Worm (Caenorhabditis elegans): ENCODE results near the gene F40G9.14.

DNA sequence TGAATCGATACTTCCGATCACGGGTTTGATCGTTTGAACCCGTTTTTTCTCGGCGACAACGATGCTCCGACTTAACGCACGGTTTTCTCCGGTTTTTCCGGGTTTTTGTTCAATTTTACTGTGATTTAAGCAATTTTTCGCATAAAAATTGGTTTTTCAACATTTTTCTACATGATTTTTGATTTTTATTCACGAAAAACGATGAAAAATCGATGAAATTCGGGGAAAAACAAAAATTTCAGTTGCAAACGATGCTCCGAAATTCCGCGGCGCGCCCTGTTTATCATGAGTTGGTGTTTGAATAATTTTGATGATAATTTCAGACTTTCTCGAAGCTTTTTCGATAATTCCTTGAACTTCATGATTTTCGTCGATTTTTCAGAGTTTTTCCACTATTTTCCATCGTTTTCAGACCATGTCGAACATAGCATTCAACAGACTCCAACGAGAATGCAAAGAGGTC, 10.8 kb upstream of the F40G9.14 start, which contains the start of gene ubc-20:
- TF ChIP-seq B0310.2 (tag; optimal IDR thresholded peaks at IDR 0.05) (no peak), ama-1 (optimal IDR thresholded peaks at IDR 0.05) (no peak), pes-1 (GFP tag; IDR thresholded peaks at IDR 0.05) (no peak), aly-1 (tag; optimal IDR thresholded peaks at IDR 0.05) (no peak), sea-1 (GFP tag; conservative IDR thresholded peaks at IDR 0.05) (no peak), hmg-4 (GFP tag; optimal IDR thresholded peaks at IDR 0.05) (no peak)
